Fruit fly (Drosophila melanogaster): ENCODE data around the gene CG42367.
A peak's percentile ranks its signal among the peaks of the same experiment; 100 is the strongest.

Gene CG42367

dm6 chr2L:9947265-9947664 is 16.9 kb downstream of the CG42367 start, which contains the start of gene CG5853:
Gene CG5853, minus strand, starts transcription at chr2L:9947648.
- TF ChIP-seq CG11294 (GFP tag; IDR thresholded peaks at IDR 0.05) (no peak), CG11762 (GFP tag; optimal IDR thresholded peaks at IDR 0.05; ENCODE audit: insufficient read depth) (no peak), CG6854 (GFP tag; optimal IDR thresholded peaks at IDR 0.05) (peak; percentile 82), Met (GFP tag; optimal IDR thresholded peaks at IDR 0.05) (peak; percentile 35), dsx (GFP tag; optimal IDR thresholded peaks at IDR 0.05; ENCODE audit: poor library complexity, severe bottlenecking) (peak; percentile 63), Ets21C (GFP tag; optimal IDR thresholded peaks at IDR 0.05) (no peak), dac (GFP tag; optimal IDR thresholded peaks at IDR 0.05) (no peak), spab (GFP tag; optimal IDR thresholded peaks at IDR 0.05) (no peak), Eip78C (GFP tag) (no peak), Blimp-1 (GFP tag; optimal IDR thresholded peaks at IDR 0.05) (no peak), CG34406 (GFP tag; optimal IDR thresholded peaks at IDR 0.05) (no peak), Ets96B (tag; optimal IDR thresholded peaks at IDR 0.05) (peak; percentile 4), salr (GFP tag; optimal IDR thresholded peaks at IDR 0.05) (peak in 1 of 2 experiments; percentile 32), cyc (GFP tag; optimal IDR thresholded peaks at IDR 0.05) (no peak), CG10669 (GFP tag; optimal IDR thresholded peaks at IDR 0.05) (no peak), Eip93F (GFP tag; optimal IDR thresholded peaks at IDR 0.05) (no peak), Sox14 (GFP tag; optimal IDR thresholded peaks at IDR 0.05) (peak; percentile 76), fkh (GFP tag; optimal IDR thresholded peaks at IDR 0.05) (peak; percentile 18), CG8632 (GFP tag; optimal IDR thresholded peaks at IDR 0.05) (peak; percentile 16), CG6276 (GFP tag; optimal IDR thresholded peaks at IDR 0.05) (no peak), Hr4 (GFP tag; optimal IDR thresholded peaks at IDR 0.05) (no peak), OdsH (GFP tag; optimal IDR thresholded peaks at IDR 0.05) (no peak), CG15336 (GFP tag; IDR thresholded peaks at IDR 0.05) (peak; percentile 48; the same call in 1 of the 2 replicates), CG9139 (GFP tag; optimal IDR thresholded peaks at IDR 0.05) (peak; percentile 67), CG11902 (GFP tag; optimal IDR thresholded peaks at IDR 0.05) (no peak), vri (GFP tag; optimal IDR thresholded peaks at IDR 0.05) (peak; percentile 96), Sox15 (GFP tag; optimal IDR thresholded peaks at IDR 0.05) (no peak), CG10631 (GFP tag; optimal IDR thresholded peaks at IDR 0.05) (no peak), acj6 (GFP tag; optimal IDR thresholded peaks at IDR 0.05) (no peak), CG8319 (GFP tag; optimal IDR thresholded peaks at IDR 0.05) (no peak), CG8119 (GFP tag; IDR thresholded peaks at IDR 0.05) (peak; percentile 16; the same call in 1 of the 3 replicates), net (GFP tag; optimal IDR thresholded peaks at IDR 0.05) (peak; percentile 50), CG6792 (GFP tag; optimal IDR thresholded peaks at IDR 0.05) (peak; percentile 5), svp (GFP tag) (peak; percentile 89), fd59A (GFP tag; optimal IDR thresholded peaks at IDR 0.05) (no peak), CG16779 (tag; optimal IDR thresholded peaks at IDR 0.05) (peak; percentile 65), Sox102F (GFP tag; optimal IDR thresholded peaks at IDR 0.05) (peak; percentile 61), Lpt (GFP tag; optimal IDR thresholded peaks at IDR 0.05) (peak; percentile 8), CG4318 (GFP tag; optimal IDR thresholded peaks at IDR 0.05) (no peak), Gug (GFP tag; IDR thresholded peaks at IDR 0.05) (no peak), Hr39 (GFP tag; optimal IDR thresholded peaks at IDR 0.05) (no peak), CG31627 (GFP tag; optimal IDR thresholded peaks at IDR 0.05) (no peak), fd85E (GFP tag; optimal IDR thresholded peaks at IDR 0.05) (peak; percentile 16), CG3919 (GFP tag; optimal IDR thresholded peaks at IDR 0.05) (peak; percentile 46), Hr38 (GFP tag; optimal IDR thresholded peaks at IDR 0.05) (no peak), lz (GFP tag; optimal IDR thresholded peaks at IDR 0.05) (no peak), topi (GFP tag; optimal IDR thresholded peaks at IDR 0.05) (no peak), Smox (GFP tag; optimal IDR thresholded peaks at IDR 0.05) (no peak), CG6808 (GFP tag; optimal IDR thresholded peaks at IDR 0.05) (peak; percentile 10), Eip75B (GFP tag; optimal IDR thresholded peaks at IDR 0.05) (peak; percentile 33), CG6163 (GFP tag; IDR thresholded peaks at IDR 0.05) (peak; percentile 73), achi (GFP tag; optimal IDR thresholded peaks at IDR 0.05) (peak; percentile 34), ss (GFP tag; optimal IDR thresholded peaks at IDR 0.05) (peak; percentile 55 to 70)
